Fruit fly (Drosophila melanogaster) Kc167 (cell line): ENCODE measurements around the gene CCT6.
"Not testable (repeated sequence)": the region's sequence is repeated elsewhere in the genome, so short reads cannot be mapped to it uniquely, and the experiment has no call there.

Source experiments
- Myc ChIP-seq: fragments of >200 bp; optimal IDR thresholded peaks from 2 replicates; lab custom pipeline; 2017; ENCODE audit warnings: missing external identifiers
- Sin3A ChIP-seq: fragments of >200 bp; optimal IDR thresholded peaks from 2 replicates; lab custom pipeline; 2018; ENCODE audit warnings: missing external identifiers
- h ChIP-seq: fragments of >200 bp; optimal IDR thresholded peaks from 3 replicates; lab custom pipeline; 2018; ENCODE audit warnings: missing external identifiers
- insv ChIP-seq: fragments of >200 bp; optimal IDR thresholded peaks from 3 replicates; lab custom pipeline; 2018; ENCODE audit warnings: missing external identifiers
- psq ChIP-seq: fragments of >200 bp; optimal IDR thresholded peaks from 2 replicates; lab custom pipeline; 2017; ENCODE audit warnings: missing external identifiers
- ttk ChIP-seq: sonication (Bioruptor generic); optimal IDR thresholded peaks from 2 replicates; lab custom pipeline; 2017; ENCODE audit warnings: missing external identifiers

The CCT6 gene

DNA sequence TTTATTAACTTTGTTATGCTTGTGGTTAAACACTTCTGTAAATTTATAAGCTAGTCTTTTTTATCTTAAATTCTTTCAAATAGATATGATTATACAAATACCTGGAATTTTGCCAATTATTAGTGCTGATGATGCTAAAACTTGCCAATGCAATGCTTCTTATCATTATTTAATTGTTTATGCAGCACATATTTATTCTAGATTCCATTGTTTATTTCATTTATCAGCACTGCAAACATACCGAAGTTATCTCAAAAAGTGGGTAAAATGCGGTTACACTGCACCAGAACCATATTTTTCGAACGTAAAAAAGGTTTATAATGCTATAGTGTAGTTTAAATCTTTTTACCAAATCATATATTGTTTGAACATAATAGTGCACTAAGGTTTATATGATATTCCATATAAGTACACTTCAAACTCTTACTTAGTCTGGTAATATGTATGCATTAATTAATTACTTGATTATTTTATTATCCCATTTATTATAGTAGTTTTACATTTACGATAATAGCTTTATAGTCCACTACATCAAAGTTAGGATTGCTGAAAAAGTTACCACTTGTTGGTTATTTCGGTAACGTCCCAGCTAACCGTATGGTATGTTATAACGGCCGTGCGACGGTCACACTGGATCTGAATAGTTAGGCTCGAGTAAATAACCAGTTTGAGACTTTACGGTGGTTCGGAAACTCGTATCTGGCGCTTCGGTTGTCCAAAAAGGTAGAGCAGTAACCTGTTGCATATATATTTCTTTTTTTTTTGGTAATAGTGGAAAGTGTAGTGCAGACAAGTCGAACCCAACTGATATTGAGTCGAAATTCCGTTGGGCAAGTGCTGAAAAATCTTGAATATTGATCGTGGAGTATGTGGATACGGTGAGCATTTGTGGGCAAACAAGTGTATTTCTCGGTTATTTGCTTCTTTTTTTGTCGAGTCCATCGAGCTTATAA lies 42.1 kb downstream of the CCT6 start, which contains the start of gene Rhp:
Gene Rhp, plus strand, starts transcription at position 663 of the 953 bp plus-strand sequence.
- TF ChIP-seq psq (lab: Kevin White, UChicago) (no peak), insv (lab: Kevin White, UChicago) (no peak), Myc (lab: Kevin White, UChicago) (no peak), h (lab: Kevin White, UChicago) (no peak), Sin3A (lab: Kevin White, UChicago) (no peak), ttk (lab: Kevin White, UChicago) (no peak)

DNA sequence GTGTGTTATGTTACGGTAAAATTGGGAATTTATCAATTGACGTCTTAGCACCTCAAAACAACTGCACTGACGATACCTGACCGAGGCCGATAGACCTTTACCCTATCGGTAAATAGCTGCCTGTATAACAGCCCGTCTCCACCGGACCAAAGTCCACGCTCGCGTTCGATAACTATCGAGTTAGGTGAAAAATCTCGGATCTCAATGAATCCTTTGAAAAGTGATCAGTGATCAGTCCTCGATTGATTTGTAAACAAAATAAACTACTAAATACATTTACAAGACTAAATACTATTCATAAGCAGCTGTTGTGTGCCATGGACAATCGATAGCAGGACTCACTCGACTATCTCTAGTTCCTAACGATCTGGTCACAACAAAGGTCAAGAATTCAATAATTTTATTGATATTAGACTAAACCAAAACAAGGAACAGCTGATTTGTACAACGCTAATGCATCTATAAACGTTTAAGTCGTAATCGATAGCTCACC lies 49.5 kb downstream of the CCT6 start, which contains the start of gene sordd1:
Gene sordd1, minus strand, starts transcription at position 78 of the 493 bp plus-strand sequence.
- not testable (repeated sequence) for TF ChIP-seq Myc, ttk, Sin3A (lab: Kevin White, UChicago)
